Fruit fly (Drosophila melanogaster) whole organism, embryonic: ENCODE data around the gene att-ORFB.

ENCODE experiments used
- Ada2b ChIP-seq: fragments of 200-800 bp; sonication (Bioruptor generic); IDR thresholded peaks from 2 replicates; pipeline ENCODE4 v1.3.6; 2022; ENCODE audit warnings: missing biosample characterization, missing genetic modification characterization
- Atf6 ChIP-seq: fragments of 200-800 bp; sonication (Bioruptor generic); IDR thresholded peaks from 2 replicates; pipeline ENCODE4 v1.3.6; 2022; ENCODE audit warnings: missing biosample characterization, missing genetic modification characterization
- Bteb2 ChIP-seq: fragments of 200-800 bp; sonication (Bioruptor generic); optimal IDR thresholded peaks from 2 replicates; lab custom pipeline; 2016; ENCODE audit warnings: missing biosample characterization, missing genetic modification characterization
- CG1024 ChIP-seq: fragments of 200-800 bp; sonication (Bioruptor generic); IDR thresholded peaks from 2 replicates; pipeline ENCODE4 v1.3.6; 2022; ENCODE audit warnings: missing biosample characterization, missing genetic modification characterization
- CG11085 ChIP-seq: fragments of 200-800 bp; sonication (Bioruptor generic); IDR thresholded peaks from 2 replicates; pipeline ENCODE4 v1.3.6; 2022; ENCODE audit warnings: missing biosample characterization, missing genetic modification characterization
- CG13775 ChIP-seq: fragments of 200-800 bp; sonication (Bioruptor generic); optimal IDR thresholded peaks from 3 replicates; lab custom pipeline; 2017; ENCODE audit warnings: missing biosample characterization, mild to moderate bottlenecking, missing genetic modification characterization
- CG14014 ChIP-seq: fragments of 200-800 bp; sonication (Bioruptor generic); IDR thresholded peaks from 2 replicates; pipeline ENCODE4 v1.3.6; 2022; ENCODE audit warnings: missing biosample characterization, missing genetic modification characterization
- CG15514 ChIP-seq: fragments of 200-800 bp; sonication (Bioruptor generic); optimal IDR thresholded peaks from 3 replicates; lab custom pipeline; 2017; ENCODE audit warnings: missing biosample characterization, missing genetic modification characterization, mild to moderate bottlenecking, moderate library complexity, missing genetic modification reagents
- CG16779 ChIP-seq: fragments of 200-800 bp; sonication (Bioruptor generic); IDR thresholded peaks from 2 replicates; pipeline ENCODE4 v1.3.6; 2022; ENCODE audit warnings: missing biosample characterization, missing genetic modification characterization
- CG16815 ChIP-seq: fragments of 200-800 bp; sonication (Bioruptor generic); optimal IDR thresholded peaks from 3 replicates; lab custom pipeline; 2017; ENCODE audit warnings: missing biosample characterization, mild to moderate bottlenecking, missing genetic modification characterization
- CG18764 ChIP-seq: fragments of 200-800 bp; sonication (Bioruptor generic); optimal IDR thresholded peaks from 3 replicates; lab custom pipeline; 2016; ENCODE audit warnings: missing biosample characterization, missing genetic modification characterization
- CG31388 ChIP-seq: fragments of 200-800 bp; sonication (Bioruptor generic); optimal IDR thresholded peaks from 2 replicates; lab custom pipeline; 2016; ENCODE audit warnings: missing biosample characterization, missing genetic modification characterization
- CG3163 ChIP-seq: fragments of 200-800 bp; sonication (Bioruptor generic); optimal IDR thresholded peaks from 3 replicates; lab custom pipeline; 2016; ENCODE audit warnings: missing biosample characterization, missing genetic modification characterization
- CG3726 ChIP-seq: fragments of 200-800 bp; sonication (Bioruptor generic); IDR thresholded peaks from 3 replicates; pipeline ENCODE4, ENCODE4 v1.3.6; 2022; ENCODE audit warnings: missing biosample characterization, missing genetic modification characterization
- CG43689 ChIP-seq: fragments of 200-800 bp; sonication (Bioruptor generic); IDR thresholded peaks from 2 replicates; pipeline ENCODE4 v1.3.6; 2022; ENCODE audit warnings: missing biosample characterization, missing genetic modification characterization
- CG4707 ChIP-seq: fragments of 200-800 bp; sonication (Bioruptor generic); optimal IDR thresholded peaks from 2 replicates; lab custom pipeline; 2018; ENCODE audit warnings: missing biosample characterization, mild to moderate bottlenecking, missing genetic modification characterization, moderate library complexity
- CG6254 ChIP-seq: fragments of 200-800 bp; sonication (Bioruptor generic); optimal IDR thresholded peaks from 3 replicates; lab custom pipeline; 2017; ENCODE audit warnings: mild to moderate bottlenecking, missing biosample characterization, missing genetic modification reagents, missing genetic modification characterization
- CG7745 ChIP-seq: fragments of 200-800 bp; sonication (Bioruptor generic); optimal IDR thresholded peaks from 2 replicates; lab custom pipeline; 2018; ENCODE audit warnings: missing biosample characterization, mild to moderate bottlenecking, missing genetic modification characterization, moderate library complexity
- CG9727 ChIP-seq: fragments of 200-800 bp; sonication (Bioruptor generic); optimal IDR thresholded peaks from 3 replicates; lab custom pipeline; 2017; ENCODE audit warnings: missing biosample characterization, mild to moderate bottlenecking, missing genetic modification characterization
- Dbx ChIP-seq: fragments of 200-800 bp; sonication (Bioruptor generic); IDR thresholded peaks from 3 replicates; pipeline ENCODE4 v1.3.6; 2022; ENCODE audit warnings: missing biosample characterization, missing genetic modification characterization
- Fer1 ChIP-seq: fragments of 200-800 bp; sonication (Bioruptor generic); optimal IDR thresholded peaks from 2 replicates; lab custom pipeline; 2017; ENCODE audit warnings: missing biosample characterization, mild to moderate bottlenecking, missing genetic modification characterization
- Gug ChIP-seq: fragments of 200-800 bp; sonication (Bioruptor generic); IDR thresholded peaks from 4 replicates; pipeline ENCODE4 v1.3.6; 2022; ENCODE audit warnings: missing biosample characterization, missing genetic modification characterization
- Hey ChIP-seq: fragments of 200-800 bp; sonication (Bioruptor generic); optimal IDR thresholded peaks from 3 replicates; lab custom pipeline; 2018; ENCODE audit warnings: missing biosample characterization, mild to moderate bottlenecking, missing genetic modification characterization
- HmgZ ChIP-seq: fragments of 200-800 bp; sonication (Bioruptor generic); optimal IDR thresholded peaks from 2 replicates; lab custom pipeline; 2018; ENCODE audit warnings: missing biosample characterization, mild to moderate bottlenecking, missing genetic modification characterization
- Hr51 ChIP-seq, 2 experiments: fragments of 200-800 bp; sonication (Bioruptor generic); optimal IDR thresholded peaks; 2 replicates in 1 of 2; 3 replicates in 1 of 2; lab custom pipeline; 2016 to 2018; ENCODE audit warnings: missing biosample characterization in 2 of 2, missing genetic modification characterization in 2 of 2, mild to moderate bottlenecking in 1 of 2, moderate library complexity in 1 of 2
- Hr78 ChIP-seq, 2 experiments: fragments of 200-800 bp in 1 of 2; fragments of >200 bp in 1 of 2; sonication (Bioruptor generic) in 1 of 2; optimal IDR thresholded peaks; 2 replicates each; lab custom pipeline; 2017 to 2019; ENCODE audit warnings: missing biosample characterization in 2 of 2, missing genetic modification characterization in 2 of 2, mild to moderate bottlenecking in 1 of 2, moderate library complexity in 1 of 2
- Lim3 ChIP-seq: fragments of 200-800 bp; sonication (Bioruptor generic); IDR thresholded peaks from 2 replicates; pipeline ENCODE4 v1.3.6; 2022; ENCODE audit warnings: missing biosample characterization, missing genetic modification characterization
- Mes4 ChIP-seq: fragments of 200-800 bp; sonication (Bioruptor generic); optimal IDR thresholded peaks from 2 replicates; lab custom pipeline; 2016; ENCODE audit warnings: missing biosample characterization, missing genetic modification characterization
- Nf-YA ChIP-seq: fragments of 200-800 bp; sonication (Bioruptor generic); IDR thresholded peaks from 2 replicates; pipeline ENCODE4 v1.3.6; 2022; ENCODE audit warnings: missing biosample characterization, missing genetic modification characterization
- ab ChIP-seq: fragments of 200-800 bp; sonication (Bioruptor generic); optimal IDR thresholded peaks from 2 replicates; lab custom pipeline; 2016; ENCODE audit warnings: missing biosample characterization, missing genetic modification characterization
- abd-A ChIP-seq: fragments of 200-800 bp; sonication (Bioruptor generic); optimal IDR thresholded peaks from 3 replicates; lab custom pipeline; 2019; ENCODE audit warnings: missing biosample characterization, mild to moderate bottlenecking, missing genetic modification characterization, moderate library complexity
- caup ChIP-seq: fragments of 200-800 bp; sonication (Bioruptor generic); optimal IDR thresholded peaks from 3 replicates; lab custom pipeline; 2017; ENCODE audit warnings: missing biosample characterization, mild to moderate bottlenecking, missing genetic modification characterization, moderate library complexity; ENCODE audit not compliant: severe bottlenecking
- cg ChIP-seq: fragments of 200-800 bp; sonication (Bioruptor generic); optimal IDR thresholded peaks from 3 replicates; lab custom pipeline; 2019; ENCODE audit warnings: missing biosample characterization, mild to moderate bottlenecking, missing genetic modification characterization, moderate library complexity
- disco-r ChIP-seq: fragments of 200-800 bp; sonication (Bioruptor generic); optimal IDR thresholded peaks from 2 replicates; lab custom pipeline; 2016; ENCODE audit warnings: missing biosample characterization, missing genetic modification characterization
- dmrt99B ChIP-seq: fragments of 200-800 bp; sonication (Bioruptor generic); optimal IDR thresholded peaks from 2 replicates; lab custom pipeline; 2018; ENCODE audit warnings: missing biosample characterization, mild to moderate bottlenecking, missing genetic modification characterization, moderate library complexity
- fd102C ChIP-seq: fragments of 200-800 bp; sonication (Bioruptor generic); optimal IDR thresholded peaks from 2 replicates; lab custom pipeline; 2018; ENCODE audit warnings: missing biosample characterization, mild to moderate bottlenecking, missing genetic modification characterization, moderate library complexity
- grn ChIP-seq: fragments of 200-800 bp; sonication (Bioruptor generic); optimal IDR thresholded peaks from 3 replicates; lab custom pipeline; 2017; ENCODE audit warnings: missing biosample characterization, missing genetic modification characterization
- knrl ChIP-seq: fragments of 200-800 bp; sonication (Bioruptor generic); IDR thresholded peaks from 3 replicates; pipeline ENCODE4 v1.3.6; 2022; ENCODE audit warnings: missing biosample characterization, missing genetic modification characterization; ENCODE audit not compliant: partially characterized antibody
- lilli ChIP-seq: fragments of 200-800 bp; sonication (Bioruptor generic); optimal IDR thresholded peaks from 3 replicates; lab custom pipeline; 2016; ENCODE audit warnings: missing biosample characterization, missing genetic modification characterization
- maf-S ChIP-seq: fragments of 200-800 bp; sonication (Bioruptor generic); optimal IDR thresholded peaks from 2 replicates; lab custom pipeline; 2016; ENCODE audit warnings: missing biosample characterization, missing genetic modification characterization
- odd ChIP-seq: fragments of 200-800 bp; sonication (Bioruptor generic); optimal IDR thresholded peaks from 2 replicates; lab custom pipeline; 2017; ENCODE audit warnings: missing biosample characterization, mild to moderate bottlenecking, missing genetic modification characterization
- onecut ChIP-seq: fragments of 200-800 bp; sonication (Bioruptor generic); IDR thresholded peaks from 2 replicates; pipeline ENCODE4 v1.3.6; 2022; ENCODE audit warnings: missing biosample characterization, missing genetic modification characterization
- pb ChIP-seq: fragments of 200-800 bp; sonication (Bioruptor generic); optimal IDR thresholded peaks from 3 replicates; lab custom pipeline; 2016; ENCODE audit warnings: missing biosample characterization, missing genetic modification characterization
- prd ChIP-seq, 3 experiments: fragments of >200 bp in 2 of 3; fragments of 200-800 bp in 1 of 3; sonication (Bioruptor generic) in 1 of 3; optimal IDR thresholded peaks in 2 of 3; IDR thresholded peaks in 1 of 3; 2 replicates in 2 of 3; 3 replicates in 1 of 3; pipeline versions ENCODE4 v1.3.6 to Lab custom; 2017 to 2022; ENCODE audit warnings: missing biosample characterization in 1 of 3, missing genetic modification characterization in 1 of 3
- psq ChIP-seq: fragments of 200-800 bp; sonication (Bioruptor generic); optimal IDR thresholded peaks from 2 replicates; lab custom pipeline; 2017; ENCODE audit warnings: missing biosample characterization, missing genetic modification characterization
- sna ChIP-seq: fragments of 200-800 bp; sonication (Bioruptor generic); IDR thresholded peaks from 2 replicates; pipeline ENCODE4 v1.3.6; 2022; ENCODE audit warnings: missing biosample characterization, missing genetic modification characterization; ENCODE audit not compliant: partially characterized antibody
- tio ChIP-seq: fragments of 200-800 bp; sonication (Bioruptor generic); optimal IDR thresholded peaks from 2 replicates; lab custom pipeline; 2017; ENCODE audit warnings: missing biosample characterization, missing genetic modification characterization, inconsistent platforms
- tup ChIP-seq: fragments of 200-800 bp; sonication (Bioruptor generic); optimal IDR thresholded peaks from 2 replicates; lab custom pipeline; 2016; ENCODE audit warnings: missing biosample characterization, mild to moderate bottlenecking, missing genetic modification characterization, moderate library complexity
- wek ChIP-seq: fragments of 200-800 bp; sonication (Bioruptor generic); optimal IDR thresholded peaks from 3 replicates; lab custom pipeline; 2018; ENCODE audit warnings: missing biosample characterization, mild to moderate bottlenecking, missing genetic modification characterization, moderate library complexity
- z ChIP-seq: fragments of 200-800 bp; sonication (Bioruptor generic); IDR thresholded peaks from 3 replicates; pipeline ENCODE4 v1.3.6; 2022; ENCODE audit warnings: missing biosample characterization, missing genetic modification characterization

att-ORFB gene

DNA sequence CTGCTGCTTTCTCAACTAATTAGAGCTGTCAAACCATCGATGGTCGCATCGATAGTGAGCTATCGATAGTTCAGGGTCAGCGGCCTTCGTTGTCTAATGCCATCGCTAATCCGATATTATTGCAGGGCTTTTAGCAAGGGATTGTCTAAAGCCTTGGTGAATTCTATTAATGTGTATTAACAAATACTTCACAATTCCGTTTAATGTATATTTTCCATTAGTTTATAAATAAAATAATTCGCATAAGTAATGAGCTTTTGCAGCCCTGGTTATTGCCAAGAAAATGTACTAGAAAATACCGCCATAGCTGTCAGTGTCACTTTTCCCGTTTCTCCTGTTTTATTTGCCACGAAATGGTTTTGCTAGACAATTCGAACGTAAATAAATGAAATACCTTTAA lies 25.6 kb upstream of the att-ORFB start, which contains the start of the genes EloB and Srp14 (continued):
- TF ChIP-seq disco-r (GFP tag; lab: Kevin White, UChicago) (peak; percentile 17), CG16779 (GFP tag; lab: Robert Waterston, UW) (0 out of 2 replicates have a peak, but pooled peaks have one; percentile 6), knrl (GFP tag; lab: Robert Waterston, UW) (peak; percentile 98), prd (optimal IDR thresholded peaks at IDR 0.05; lab: Kevin White, UChicago) (no peak), prd (GFP tag; IDR thresholded peaks at IDR 0.05; lab: Robert Waterston, UW) (peak; percentile 88), Atf6 (GFP tag; lab: Robert Waterston, UW) (peak; percentile 77; the same call in 1 of the 2 replicates), CG6254 (GFP tag; lab: Kevin White, UChicago) (no peak), CG4707 (GFP tag; lab: Kevin White, UChicago) (peak; percentile 35), CG9727 (peak; percentile 85), CG13775 (GFP tag; lab: Kevin White, UChicago) (peak; percentile 87), CG16815 (peak; percentile 46), caup (GFP tag; lab: Kevin White, UChicago) (peak; percentile 75), pb (GFP tag; lab: Kevin White, UChicago) (peak; percentile 23), abd-A (tag; lab: Kevin White, UChicago) (no peak), Lim3 (GFP tag; lab: Robert Waterston, UW) (no peak), maf-S (peak; percentile 58), tio (no peak), ab (no peak), Hr78 (GFP tag; optimal IDR thresholded peaks at IDR 0.05; lab: Kevin White, UChicago) (peak in 1 of 2 experiments; percentile 87), sna (peak; percentile 98), psq (no peak), CG7745 (tag; lab: Kevin White, UChicago) (peak; percentile 33), grn (GFP tag; lab: Kevin White, UChicago) (no peak), CG3726 (GFP tag; lab: Robert Waterston, UW) (0 out of 3 replicates have a peak, but pooled peaks have one; percentile 13), CG43689 (GFP tag; lab: Robert Waterston, UW) (peak; percentile 53; the same call in 1 of the 2 replicates), Gug (peak; percentile 86), onecut (GFP tag; lab: Robert Waterston, UW) (peak; percentile 59), tup (GFP tag; lab: Kevin White, UChicago) (peak; percentile 60), Hr51 (GFP tag; optimal IDR thresholded peaks at IDR 0.05; lab: Kevin White, UChicago) (peak; percentile 75 to 79), CG11085 (peak; percentile 62; the same call in 1 of the 2 replicates), Dbx (peak; percentile 91), dmrt99B (tag; lab: Kevin White, UChicago) (no peak), CG3163 (GFP tag; lab: Kevin White, UChicago) (peak; percentile 17), Hey (tag; lab: Kevin White, UChicago) (no peak), Bteb2 (GFP tag; lab: Kevin White, UChicago) (peak; percentile 82), CG18764 (GFP tag; lab: Kevin White, UChicago) (peak; percentile 65), Ada2b (GFP tag; lab: Robert Waterston, UW) (peak; percentile 72), CG14014 (GFP tag; lab: Robert Waterston, UW) (peak; percentile 79), z (GFP tag; lab: Robert Waterston, UW) (no peak), Fer1 (GFP tag; lab: Kevin White, UChicago) (peak; percentile 78), cg (GFP tag; lab: Kevin White, UChicago) (no peak), fd102C (GFP tag; lab: Kevin White, UChicago) (no peak), CG15514 (GFP tag; lab: Kevin White, UChicago) (peak; percentile 81), HmgZ (tag; lab: Kevin White, UChicago) (peak; percentile 90), lilli (GFP tag; lab: Kevin White, UChicago) (peak; percentile 94), Mes4 (GFP tag; lab: Kevin White, UChicago) (peak; percentile 68), CG1024 (GFP tag; lab: Robert Waterston, UW) (peak; percentile 75), CG31388 (GFP tag; lab: Kevin White, UChicago) (peak; percentile 46), Nf-YA (GFP tag; lab: Robert Waterston, UW) (no peak), wek (GFP tag; lab: Kevin White, UChicago) (peak; percentile 28), odd (GFP tag; lab: Kevin White, UChicago) (no peak)
